Fruit fly (Drosophila melanogaster): Measurements from ENCODE around the gene S.

DNA sequence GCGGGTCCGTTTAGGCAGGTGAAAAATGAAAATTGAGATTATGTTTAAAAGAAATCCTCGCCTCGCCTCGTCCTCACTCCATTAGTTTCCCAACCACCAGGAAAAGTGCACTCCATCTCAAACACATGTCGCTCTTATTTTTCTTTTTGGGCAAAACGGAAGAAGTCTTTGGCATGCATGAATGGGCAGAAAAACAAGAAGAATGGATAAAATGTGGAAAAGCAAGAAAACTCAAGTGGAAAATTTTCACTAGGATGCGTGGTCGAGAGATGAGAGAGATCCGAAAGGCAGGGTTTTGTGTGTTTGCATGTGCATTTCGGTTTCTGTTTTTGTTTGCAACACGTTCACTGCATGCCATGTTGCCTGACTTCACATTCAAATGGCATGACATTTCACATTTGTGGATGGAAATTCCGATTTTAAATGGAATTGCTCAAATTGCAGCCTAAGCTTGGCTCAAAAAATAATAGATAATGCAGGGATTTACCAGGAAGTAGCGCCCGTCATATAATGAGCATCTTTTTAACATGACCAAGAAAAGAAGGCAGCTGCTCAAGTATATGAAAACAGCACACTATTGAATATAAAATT is 9.0 kb downstream of the S start:
- TF ChIP-seq Sin3A (optimal IDR thresholded peaks at IDR 0.05) (no peak), psq (optimal IDR thresholded peaks at IDR 0.05) (no peak), h (optimal IDR thresholded peaks at IDR 0.05) (no peak), ttk (optimal IDR thresholded peaks at IDR 0.05) (no peak), insv (optimal IDR thresholded peaks at IDR 0.05) (no peak), Myc (optimal IDR thresholded peaks at IDR 0.05) (no peak)

All from Kc167 (cell line).